Comparison of ENCODE assay signal across 4 worm cellular contexts in the genomic region with DNA sequence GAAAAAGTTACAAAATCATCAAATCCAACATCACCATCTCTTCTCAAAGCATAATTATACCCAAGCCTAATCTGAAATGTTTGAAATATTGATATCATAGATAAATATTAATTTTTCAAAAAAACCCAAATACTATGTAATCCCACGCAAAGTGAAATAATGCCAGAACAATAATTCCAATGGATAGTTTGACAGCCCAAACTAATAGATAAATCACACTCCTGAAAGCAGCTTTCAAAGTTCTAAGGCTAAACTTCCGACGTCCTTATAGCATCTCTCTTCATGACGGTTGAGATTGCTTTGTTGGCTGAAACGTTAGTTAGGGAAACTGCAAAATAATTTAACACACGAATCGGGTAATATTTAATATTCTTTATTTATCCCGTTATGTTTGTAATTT.
TF ChIP-seq lines count a peak whose summit lies in the region.

No protein-coding gene starts in this region.

TF ChIP-seq in whole organism, L1 larva, 84 proteins besides CTCF, POLR2A, EP300 and RAD21:
- TF ChIP-seq nhr-28 (tag; optimal IDR thresholded peaks at IDR 0.05; lab: Kevin White, UChicago) (no peak), nhr-71 (tag; optimal IDR thresholded peaks at IDR 0.05; lab: Kevin White, UChicago) (peak; percentile 22), nhr-90 (tag; optimal IDR thresholded peaks at IDR 0.05; lab: Kevin White, UChicago; ENCODE audit: poor library complexity) (peak; percentile 0)

TF ChIP-seq in whole organism, L3 larva, 47 proteins besides CTCF, POLR2A, EP300 and RAD21:
- TF ChIP-seq ceh-82 (tag; optimal IDR thresholded peaks at IDR 0.05; lab: Kevin White, UChicago) (no peak), nhr-28 (tag; optimal IDR thresholded peaks at IDR 0.05; lab: Kevin White, UChicago) (peak; percentile 32), hmg-11 (tag; optimal IDR thresholded peaks at IDR 0.05; lab: Kevin White, UChicago) (no peak), nhr-67 (tag; optimal IDR thresholded peaks at IDR 0.05; lab: Kevin White, UChicago) (no peak), ztf-4 (tag; optimal IDR thresholded peaks at IDR 0.05; lab: Kevin White, UChicago) (no peak), ama-1 (optimal IDR thresholded peaks at IDR 0.05; lab: Kevin White, UChicago) (peak; percentile 30), nhr-23 (tag; optimal IDR thresholded peaks at IDR 0.05; lab: Kevin White, UChicago) (no peak), mdl-1 (tag; optimal IDR thresholded peaks at IDR 0.05; lab: Kevin White, UChicago) (no peak)

TF ChIP-seq in whole organism, L4 larva, 104 proteins besides CTCF, POLR2A, EP300 and RAD21:
- TF ChIP-seq mxl-2 (GFP tag; conservative IDR thresholded peaks at IDR 0.05; lab: Robert Waterston, UW) (no peak), mdt-29 (GFP tag; IDR thresholded peaks at IDR 0.05; lab: Robert Waterston, UW) (no peak), madf-5 (GFP tag; IDR thresholded peaks at IDR 0.05; lab: Robert Waterston, UW) (0 out of 4 replicates have a peak, but pooled peaks of 1 of the 2 experiments have one; percentile 3), T20F7.1 (GFP tag; optimal IDR thresholded peaks at IDR 0.05; lab: Kevin White, UChicago) (peak; percentile 38), zfp-3 (GFP tag; conservative IDR thresholded peaks at IDR 0.05; lab: Robert Waterston, UW) (peak; percentile 74; the same call in 1 of the 2 replicates), dve-1 (tag; optimal IDR thresholded peaks at IDR 0.05; lab: Kevin White, UChicago; ENCODE audit: insufficient read depth) (no peak), ctbp-1 (GFP tag; IDR thresholded peaks at IDR 0.05; lab: Robert Waterston, UW) (no peak), F37D6.2 (tag; optimal IDR thresholded peaks at IDR 0.05; lab: Kevin White, UChicago) (no peak), ama-1 (optimal IDR thresholded peaks at IDR 0.05; lab: Kevin White, UChicago) (peak; percentile 63), unc-62 (GFP tag; optimal IDR thresholded peaks at IDR 0.05 in 1 of 2; lab: Kevin White, UChicago) (peak in 1 of 2 experiments; percentile 96), unc-62 (tag; optimal IDR thresholded peaks at IDR 0.05; lab: Kevin White, UChicago) (no peak), hif-1 (tag; optimal IDR thresholded peaks at IDR 0.05; lab: Kevin White, UChicago) (peak in 1 of 2 experiments; percentile 31), lsy-2 (tag; optimal IDR thresholded peaks at IDR 0.05; lab: Kevin White, UChicago) (peak in 1 of 2 experiments; percentile 10), snpc-1.2 (GFP tag; IDR thresholded peaks at IDR 0.05; lab: Robert Waterston, UW) (no peak), zfp-2 (tag; optimal IDR thresholded peaks at IDR 0.05; lab: Kevin White, UChicago) (no peak), egl-43 (GFP tag; IDR thresholded peaks at IDR 0.05; lab: Robert Waterston, UW) (no peak), gei-8 (GFP tag; optimal IDR thresholded peaks at IDR 0.05; lab: Kevin White, UChicago) (no peak), saeg-2 (GFP tag; IDR thresholded peaks at IDR 0.05; lab: Robert Waterston, UW) (no peak)

TF ChIP-seq in whole organism, young adult, 124 proteins besides CTCF, POLR2A, EP300 and RAD21:
- no peak for TF ChIP-seq ceh-79 (tag; optimal IDR thresholded peaks at IDR 0.05; lab: Kevin White, UChicago)
- no peak for TF ChIP-seq dox-1 (GFP tag; IDR thresholded peaks at IDR 0.05; lab: Robert Waterston, UW)
- no peak for TF ChIP-seq rec-8 (tag; optimal IDR thresholded peaks at IDR 0.05; lab: Kevin White, UChicago)
- TF ChIP-seq F10E7.11 (tag; optimal IDR thresholded peaks at IDR 0.05; lab: Kevin White, UChicago), result no peak
- no peak for TF ChIP-seq lsl-1 (GFP tag; optimal IDR thresholded peaks at IDR 0.05; lab: Kevin White, UChicago)
- no peak for TF ChIP-seq repo-1 (tag; optimal IDR thresholded peaks at IDR 0.05; lab: Kevin White, UChicago)
- 0 out of 2 replicates have a peak, but pooled peaks have one; percentile 50 for TF ChIP-seq Y53G8AR.9 (GFP tag; conservative IDR thresholded peaks at IDR 0.05; lab: Robert Waterston, UW)
- TF ChIP-seq sea-2 (GFP tag; IDR thresholded peaks at IDR 0.05; lab: Robert Waterston, UW), result no peak
- TF ChIP-seq T07F8.4 (tag; optimal IDR thresholded peaks at IDR 0.05; lab: Kevin White, UChicago), result no peak
- TF ChIP-seq ztf-28 (GFP tag; IDR thresholded peaks at IDR 0.05; lab: Robert Waterston, UW), result no peak
- no peak for TF ChIP-seq bed-2 (GFP tag; IDR thresholded peaks at IDR 0.05; lab: Robert Waterston, UW)
- no peak for TF ChIP-seq nhr-120 (GFP tag; IDR thresholded peaks at IDR 0.05; lab: Robert Waterston, UW)
- no peak for TF ChIP-seq Y67H2A.10 (GFP tag; conservative IDR thresholded peaks at IDR 0.05; lab: Robert Waterston, UW)
- peak; percentile 53 for TF ChIP-seq him-1 (tag; optimal IDR thresholded peaks at IDR 0.05; lab: Kevin White, UChicago)
- no peak for TF ChIP-seq lir-1 (GFP tag; conservative IDR thresholded peaks at IDR 0.05; lab: Robert Waterston, UW)
- 0 out of 2 replicates have a peak, but pooled peaks have one; percentile 7 for TF ChIP-seq hmg-1.2 (GFP tag; IDR thresholded peaks at IDR 0.05; lab: Robert Waterston, UW)
- TF ChIP-seq madf-3 (GFP tag; IDR thresholded peaks at IDR 0.05; lab: Robert Waterston, UW), result peak; percentile 64; the same call in 1 of the 2 replicates
- no peak for TF ChIP-seq F57A8.1 (GFP tag; optimal IDR thresholded peaks at IDR 0.05; lab: Kevin White, UChicago)
- TF ChIP-seq F33H1.4 (GFP tag; IDR thresholded peaks at IDR 0.05; lab: Robert Waterston, UW), result no peak
